Worm (Caenorhabditis elegans): ENCODE data around the gene W03A5.2.

- no peak for TF ChIP-seq ama-1 (optimal IDR thresholded peaks at IDR 0.05)
- no peak for TF ChIP-seq mdl-1 (tag; optimal IDR thresholded peaks at IDR 0.05)
- no peak for TF ChIP-seq lin-39 (tag; optimal IDR thresholded peaks at IDR 0.05)
- TF ChIP-seq vab-7 (GFP tag; IDR thresholded peaks at IDR 0.05) = no peak
- no peak for TF ChIP-seq egl-27 (tag; optimal IDR thresholded peaks at IDR 0.05)
- no peak for TF ChIP-seq F10B5.3 (tag; optimal IDR thresholded peaks at IDR 0.05)
These were observed 13.7 kb downstream of the W03A5.2 start for ce11 chrIII:5419527-5419926.
